Fruit fly (Drosophila melanogaster) whole organism, embryonic: ENCODE results near the gene Prosbeta6.
A peak's percentile ranks its signal among the peaks of the same experiment; 100 is the strongest.

Source experiments
- Ada2b ChIP-seq: fragments of 200-800 bp; sonication (Bioruptor generic); IDR thresholded peaks from 2 replicates; pipeline ENCODE4 v1.3.6; 2022; ENCODE audit warnings: missing biosample characterization, missing genetic modification characterization
- Asciz ChIP-seq: fragments of 200-800 bp; sonication (Bioruptor generic); optimal IDR thresholded peaks from 2 replicates; lab custom pipeline; 2017; ENCODE audit warnings: missing biosample characterization, mild to moderate bottlenecking, missing genetic modification characterization, missing genetic modification reagents
- C15 ChIP-seq: fragments of 200-800 bp; sonication (Bioruptor generic); IDR thresholded peaks from 3 replicates; pipeline ENCODE4 v1.3.6; 2022; ENCODE audit warnings: missing biosample characterization, missing genetic modification characterization
- CG10147 ChIP-seq: fragments of 200-800 bp; sonication (Bioruptor generic); optimal IDR thresholded peaks from 2 replicates; lab custom pipeline; 2019; ENCODE audit warnings: missing biosample characterization, mild to moderate bottlenecking, missing genetic modification characterization, moderate library complexity
- CG1024 ChIP-seq: fragments of 200-800 bp; sonication (Bioruptor generic); IDR thresholded peaks from 2 replicates; pipeline ENCODE4 v1.3.6; 2022; ENCODE audit warnings: missing biosample characterization, missing genetic modification characterization
- CG10267 ChIP-seq: fragments of 200-800 bp; sonication (Bioruptor generic); optimal IDR thresholded peaks from 2 replicates; lab custom pipeline; 2018; ENCODE audit warnings: missing biosample characterization, mild to moderate bottlenecking, missing genetic modification characterization, moderate library complexity
- CG11504 ChIP-seq: fragments of 200-800 bp; sonication (Bioruptor generic); optimal IDR thresholded peaks from 3 replicates; lab custom pipeline; 2019; ENCODE audit warnings: missing biosample characterization, mild to moderate bottlenecking, missing genetic modification characterization, moderate library complexity
- CG12236 ChIP-seq: fragments of 200-800 bp; sonication (Bioruptor generic); optimal IDR thresholded peaks from 2 replicates; lab custom pipeline; 2016; ENCODE audit warnings: missing biosample characterization, missing genetic modification characterization
- CG1233 ChIP-seq: fragments of 200-800 bp; sonication (Bioruptor generic); optimal IDR thresholded peaks from 4 replicates; lab custom pipeline; 2018; ENCODE audit warnings: missing biosample characterization, mild to moderate bottlenecking, missing genetic modification characterization
- CG12942 ChIP-seq: fragments of 200-800 bp; sonication (Bioruptor generic); optimal IDR thresholded peaks from 3 replicates; lab custom pipeline; 2016; ENCODE audit warnings: missing biosample characterization, missing genetic modification characterization
- CG14710 ChIP-seq: fragments of 200-800 bp; sonication (Bioruptor generic); optimal IDR thresholded peaks from 3 replicates; lab custom pipeline; 2019; ENCODE audit warnings: missing biosample characterization, mild to moderate bottlenecking, missing genetic modification characterization, moderate library complexity
- CG2116 ChIP-seq: fragments of 200-800 bp; sonication (Bioruptor generic); optimal IDR thresholded peaks from 3 replicates; lab custom pipeline; 2018; ENCODE audit warnings: missing biosample characterization, mild to moderate bottlenecking, missing genetic modification characterization
- CG31224 ChIP-seq: fragments of 200-800 bp; sonication (Bioruptor generic); IDR thresholded peaks from 2 replicates; pipeline ENCODE4 v1.3.6; 2022; ENCODE audit warnings: missing biosample characterization, missing genetic modification characterization
- CG34422 ChIP-seq: fragments of 200-800 bp; sonication (Bioruptor generic); IDR thresholded peaks from 3 replicates; pipeline ENCODE4 v1.3.6; 2022; ENCODE audit warnings: missing biosample characterization, missing genetic modification characterization
- CG4617 ChIP-seq: fragments of 200-800 bp; sonication (Bioruptor generic); optimal IDR thresholded peaks from 3 replicates; lab custom pipeline; 2016; ENCODE audit warnings: missing biosample characterization, missing genetic modification characterization, borderline replicate concordance
- CG6813 ChIP-seq: fragments of 200-800 bp; sonication (Bioruptor generic); optimal IDR thresholded peaks from 2 replicates; lab custom pipeline; 2017; ENCODE audit warnings: missing biosample characterization, missing genetic modification characterization, mild to moderate bottlenecking, moderate library complexity, missing genetic modification reagents
- CG7556 ChIP-seq: fragments of 200-800 bp; sonication (Bioruptor generic); optimal IDR thresholded peaks from 2 replicates; lab custom pipeline; 2017; ENCODE audit warnings: missing biosample characterization, mild to moderate bottlenecking, missing genetic modification characterization
- CG7928 ChIP-seq: fragments of 200-800 bp; sonication (Bioruptor generic); optimal IDR thresholded peaks from 2 replicates; lab custom pipeline; 2017; ENCODE audit warnings: missing biosample characterization, mild to moderate bottlenecking, missing genetic modification characterization
- CG8281 ChIP-seq: fragments of 200-800 bp; sonication (Bioruptor generic); optimal IDR thresholded peaks from 2 replicates; lab custom pipeline; 2018; ENCODE audit warnings: missing biosample characterization, mild to moderate bottlenecking, missing genetic modification characterization, moderate library complexity
- CG9817 ChIP-seq: fragments of 200-800 bp; sonication (Bioruptor generic); optimal IDR thresholded peaks from 2 replicates; lab custom pipeline; 2018; ENCODE audit warnings: missing biosample characterization, mild to moderate bottlenecking, missing genetic modification characterization, moderate library complexity
- CG9932 ChIP-seq: fragments of 200-800 bp; sonication (Bioruptor generic); IDR thresholded peaks from 2 replicates; pipeline ENCODE4 v1.3.6; 2022; ENCODE audit warnings: missing biosample characterization, missing genetic modification characterization
- Dll ChIP-seq: fragments of 200-800 bp; sonication (Bioruptor generic); IDR thresholded peaks from 4 replicates; pipeline ENCODE4 v1.3.6; 2022; ENCODE audit warnings: missing biosample characterization, missing genetic modification characterization; ENCODE audit not compliant: partially characterized antibody
- Elba2 ChIP-seq: fragments of 200-800 bp; sonication (Bioruptor generic); optimal IDR thresholded peaks from 3 replicates; lab custom pipeline; 2016; ENCODE audit warnings: missing biosample characterization, missing genetic modification characterization
- Gsc ChIP-seq: fragments of 200-800 bp; sonication (Bioruptor generic); IDR thresholded peaks from 2 replicates; pipeline ENCODE4 v1.3.6; 2022; ENCODE audit warnings: missing biosample characterization, missing genetic modification characterization
- MESR4 ChIP-seq: fragments of 200-800 bp; sonication (Bioruptor generic); optimal IDR thresholded peaks from 2 replicates; lab custom pipeline; 2018; ENCODE audit warnings: missing biosample characterization, mild to moderate bottlenecking, missing genetic modification characterization, moderate library complexity
- Myb ChIP-seq: fragments of 200-800 bp; sonication (Bioruptor generic); optimal IDR thresholded peaks from 2 replicates; lab custom pipeline; 2016; ENCODE audit warnings: missing biosample characterization, missing genetic modification characterization
- NK7.1 ChIP-seq: fragments of 200-800 bp; sonication (Bioruptor generic); optimal IDR thresholded peaks from 3 replicates; lab custom pipeline; 2016; ENCODE audit warnings: missing biosample characterization, missing genetic modification characterization
- Oli ChIP-seq: fragments of 200-800 bp; sonication (Bioruptor generic); optimal IDR thresholded peaks from 2 replicates; lab custom pipeline; 2018; ENCODE audit warnings: missing biosample characterization, mild to moderate bottlenecking, missing genetic modification characterization, moderate library complexity
- Ravus ChIP-seq: fragments of 200-800 bp; sonication (Bioruptor generic); IDR thresholded peaks from 2 replicates; pipeline ENCODE4 v1.3.6; 2022; ENCODE audit warnings: missing biosample characterization, missing genetic modification characterization
- Sin3A ChIP-seq: fragments of >200 bp; optimal IDR thresholded peaks from 2 replicates; lab custom pipeline; 2018
- ap ChIP-seq: fragments of 200-800 bp; sonication (Bioruptor generic); IDR thresholded peaks from 2 replicates; pipeline ENCODE4 v1.3.6; 2022; ENCODE audit warnings: missing biosample characterization, missing genetic modification characterization
- cas ChIP-seq: fragments of 200-800 bp; sonication (Bioruptor generic); IDR thresholded peaks from 2 replicates; pipeline ENCODE4 v1.3.6; 2022; ENCODE audit warnings: missing biosample characterization, missing genetic modification characterization
- dimm ChIP-seq: fragments of 200-800 bp; sonication (Bioruptor generic); IDR thresholded peaks from 2 replicates; pipeline ENCODE4 v1.3.6; 2022; ENCODE audit warnings: missing biosample characterization, missing genetic modification characterization
- emc ChIP-seq: fragments of 200-800 bp; sonication (Bioruptor generic); optimal IDR thresholded peaks from 2 replicates; lab custom pipeline; 2016; ENCODE audit warnings: missing biosample characterization, missing genetic modification characterization
- hbn ChIP-seq: fragments of 200-800 bp; sonication (Bioruptor generic); IDR thresholded peaks from 2 replicates; pipeline ENCODE4 v1.3.6; 2022; ENCODE audit warnings: missing biosample characterization, missing genetic modification characterization; ENCODE audit not compliant: partially characterized antibody
- hkb ChIP-seq, 2 experiments: fragments of 200-800 bp in 1 of 2; fragments of >200 bp in 1 of 2; sonication (Bioruptor generic) in 1 of 2; IDR thresholded peaks in 1 of 2; optimal IDR thresholded peaks in 1 of 2; 2 replicates each; pipeline versions ENCODE4 v1.3.6 to Lab custom; 2017 to 2022; ENCODE audit warnings: missing biosample characterization in 1 of 2, missing genetic modification characterization in 1 of 2
- knrl ChIP-seq: fragments of 200-800 bp; sonication (Bioruptor generic); IDR thresholded peaks from 3 replicates; pipeline ENCODE4 v1.3.6; 2022; ENCODE audit warnings: missing biosample characterization, missing genetic modification characterization; ENCODE audit not compliant: partially characterized antibody
- lab ChIP-seq: fragments of 200-800 bp; sonication (Bioruptor generic); optimal IDR thresholded peaks from 3 replicates; lab custom pipeline; 2017; ENCODE audit warnings: missing biosample characterization, missing genetic modification characterization, mild to moderate bottlenecking, moderate library complexity, missing genetic modification reagents
- lilli ChIP-seq: fragments of 200-800 bp; sonication (Bioruptor generic); optimal IDR thresholded peaks from 3 replicates; lab custom pipeline; 2016; ENCODE audit warnings: missing biosample characterization, missing genetic modification characterization
- lov ChIP-seq, 2 experiments: fragments of 200-800 bp in 1 of 2; fragments of >200 bp in 1 of 2; sonication (Bioruptor generic) in 1 of 2; IDR thresholded peaks in 1 of 2; optimal IDR thresholded peaks in 1 of 2; 2 replicates in 1 of 2; 3 replicates in 1 of 2; pipeline versions ENCODE4 v1.3.6 to Lab custom; 2017 to 2022; ENCODE audit warnings: missing biosample characterization in 1 of 2, missing genetic modification characterization in 1 of 2
- maf-S ChIP-seq: fragments of 200-800 bp; sonication (Bioruptor generic); optimal IDR thresholded peaks from 2 replicates; lab custom pipeline; 2016; ENCODE audit warnings: missing biosample characterization, missing genetic modification characterization
- nom ChIP-seq: fragments of 200-800 bp; sonication (Bioruptor generic); optimal IDR thresholded peaks from 2 replicates; lab custom pipeline; 2017; ENCODE audit warnings: missing biosample characterization, missing genetic modification characterization, mild to moderate bottlenecking, moderate library complexity, missing genetic modification reagents
- onecut ChIP-seq: fragments of 200-800 bp; sonication (Bioruptor generic); IDR thresholded peaks from 2 replicates; pipeline ENCODE4 v1.3.6; 2022; ENCODE audit warnings: missing biosample characterization, missing genetic modification characterization
- phol ChIP-seq: fragments of 200-800 bp; sonication (Bioruptor generic); optimal IDR thresholded peaks from 3 replicates; lab custom pipeline; 2018; ENCODE audit warnings: missing biosample characterization, mild to moderate bottlenecking, missing genetic modification characterization, moderate library complexity
- pita ChIP-seq: fragments of 200-800 bp; sonication (Bioruptor generic); optimal IDR thresholded peaks from 2 replicates; lab custom pipeline; 2017; ENCODE audit warnings: missing biosample characterization, mild to moderate bottlenecking, missing genetic modification characterization
- sc ChIP-seq, 3 experiments: fragments of >200 bp in 2 of 3; fragments of 200-800 bp in 1 of 3; sonication (Bioruptor generic) in 1 of 3; optimal IDR thresholded peaks; 2 replicates in 2 of 3; 3 replicates in 1 of 3; lab custom pipeline; 2017; ENCODE audit warnings: mild to moderate bottlenecking in 1 of 3, missing biosample characterization in 1 of 3, missing genetic modification characterization in 1 of 3, missing genetic modification reagents in 1 of 3
- tin ChIP-seq: fragments of 200-800 bp; sonication (Bioruptor generic); optimal IDR thresholded peaks from 3 replicates; lab custom pipeline; 2016; ENCODE audit warnings: missing biosample characterization, missing genetic modification characterization
- tll ChIP-seq, 2 experiments: fragments of 200-800 bp in 1 of 2; fragments of >200 bp in 1 of 2; sonication (Bioruptor generic) in 1 of 2; optimal IDR thresholded peaks; 2 replicates each; lab custom pipeline; 2017 to 2019; ENCODE audit warnings: missing biosample characterization in 2 of 2, missing genetic modification characterization in 2 of 2, mild to moderate bottlenecking in 1 of 2, moderate library complexity in 1 of 2
- wdn ChIP-seq: fragments of 200-800 bp; sonication (Bioruptor generic); IDR thresholded peaks from 2 replicates; pipeline ENCODE4 v1.3.6; 2022; ENCODE audit warnings: missing biosample characterization, missing genetic modification characterization

The Prosbeta6 gene

dm6 chr3L:16580049-16580448 is 30.2 kb downstream of the Prosbeta6 start, which contains the start of gene nxf2 (continued):
- no peak for TF ChIP-seq CG7556 (GFP tag; lab: Kevin White, UChicago)
- TF ChIP-seq CG34422 (GFP tag; lab: Robert Waterston, UW) = no peak
- no peak for TF ChIP-seq cas
- TF ChIP-seq maf-S (GFP tag; lab: Kevin White, UChicago) = no peak
- no peak for TF ChIP-seq CG1233 (GFP tag; lab: Kevin White, UChicago)
- no peak for TF ChIP-seq CG10147 (GFP tag; lab: Kevin White, UChicago)
- TF ChIP-seq phol (tag; lab: Kevin White, UChicago) = peak; percentile 76
- TF ChIP-seq Dll (GFP tag; lab: Robert Waterston, UW) = peak; percentile 59; the same call in 2 of the 4 replicates
- no peak for TF ChIP-seq Ravus
- no peak for TF ChIP-seq lab (GFP tag; lab: Kevin White, UChicago)
- no peak for TF ChIP-seq NK7.1 (GFP tag; lab: Kevin White, UChicago)
- TF ChIP-seq hkb (optimal IDR thresholded peaks at IDR 0.05; lab: Kevin White, UChicago) = no peak
- no peak for TF ChIP-seq hkb (GFP tag; IDR thresholded peaks at IDR 0.05; lab: Robert Waterston, UW)
- TF ChIP-seq CG14710 (tag; lab: Kevin White, UChicago) = peak; percentile 12
- TF ChIP-seq knrl (GFP tag; lab: Robert Waterston, UW) = peak; percentile 57; the same call in 2 of the 3 replicates
- peak; percentile 76 for TF ChIP-seq CG10267 (tag; lab: Kevin White, UChicago)
- peak; percentile 54 for TF ChIP-seq Myb (GFP tag; lab: Kevin White, UChicago)
- TF ChIP-seq CG8281 = no peak
- no peak for TF ChIP-seq Oli (tag; lab: Kevin White, UChicago)
- no peak for TF ChIP-seq nom (GFP tag; lab: Kevin White, UChicago)
- no peak for TF ChIP-seq CG12236 (GFP tag; lab: Kevin White, UChicago)
- no peak for TF ChIP-seq CG9817
- no peak for TF ChIP-seq pita
- peak; percentile 44; the same call in 1 of the 2 replicates for TF ChIP-seq hbn
- no peak for TF ChIP-seq CG7928 (GFP tag; lab: Kevin White, UChicago)
- TF ChIP-seq lilli = no peak
- no peak for TF ChIP-seq Ada2b (GFP tag; lab: Robert Waterston, UW)
- TF ChIP-seq C15 (GFP tag; lab: Robert Waterston, UW) = no peak
- TF ChIP-seq Asciz (GFP tag; lab: Kevin White, UChicago) = no peak
- no peak for TF ChIP-seq CG31224 (GFP tag; lab: Robert Waterston, UW)
- TF ChIP-seq CG12942 = no peak
- no peak for TF ChIP-seq CG6813 (GFP tag; lab: Kevin White, UChicago)
- TF ChIP-seq dimm (GFP tag; lab: Robert Waterston, UW) = no peak
- no peak for TF ChIP-seq Sin3A (lab: Kevin White, UChicago)
- TF ChIP-seq onecut (GFP tag; lab: Robert Waterston, UW) = no peak
- TF ChIP-seq CG11504 (tag; lab: Kevin White, UChicago) = no peak
- TF ChIP-seq CG9932 (GFP tag; lab: Robert Waterston, UW) = no peak
- no peak for TF ChIP-seq MESR4 (GFP tag; lab: Kevin White, UChicago)
- TF ChIP-seq CG2116 (GFP tag; lab: Kevin White, UChicago) = peak; percentile 55
- TF ChIP-seq Gsc (GFP tag; lab: Robert Waterston, UW) = no peak
- no peak for TF ChIP-seq emc (GFP tag; lab: Kevin White, UChicago)
- TF ChIP-seq ap (GFP tag; lab: Robert Waterston, UW) = no peak
- TF ChIP-seq sc (optimal IDR thresholded peaks at IDR 0.05; lab: Kevin White, UChicago) = no peak
- TF ChIP-seq sc (GFP tag; optimal IDR thresholded peaks at IDR 0.05; lab: Kevin White, UChicago) = no peak
- no peak for TF ChIP-seq lov (optimal IDR thresholded peaks at IDR 0.05; lab: Kevin White, UChicago)
- TF ChIP-seq lov (GFP tag; IDR thresholded peaks at IDR 0.05; lab: Robert Waterston, UW) = no peak
- TF ChIP-seq CG4617 (GFP tag; lab: Kevin White, UChicago) = no peak
- TF ChIP-seq CG1024 (GFP tag; lab: Robert Waterston, UW) = no peak
- TF ChIP-seq Elba2 (GFP tag; lab: Kevin White, UChicago) = no peak
- TF ChIP-seq tll (GFP tag; optimal IDR thresholded peaks at IDR 0.05; lab: Kevin White, UChicago) = no peak
- no peak for TF ChIP-seq wdn (GFP tag; lab: Robert Waterston, UW)
- no peak for TF ChIP-seq tin (GFP tag; lab: Kevin White, UChicago)
